Fruit fly (Drosophila melanogaster): Measurements from ENCODE around the gene CG5800.

DNA sequence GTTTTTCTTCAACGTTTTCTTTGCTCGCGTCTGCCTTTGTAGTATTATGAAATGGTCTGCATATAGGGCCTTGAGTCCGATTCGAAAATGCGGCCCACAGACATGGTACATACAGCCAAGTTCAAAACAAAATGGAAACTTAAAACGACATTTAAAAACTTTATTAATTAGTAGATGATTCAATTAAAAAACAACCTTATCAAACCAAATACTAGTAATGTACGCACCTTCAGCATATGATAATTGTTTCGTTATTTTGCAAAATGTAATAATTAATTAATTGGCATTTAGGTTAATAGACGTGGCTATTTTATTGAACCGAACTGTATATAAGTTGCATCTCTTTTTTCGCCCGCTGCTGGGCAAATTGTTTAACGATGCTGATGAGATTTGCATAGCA lies 41.3 kb upstream of the CG5800 start:
- no peak for TF ChIP-seq psq (optimal IDR thresholded peaks at IDR 0.05)
- TF ChIP-seq insv (optimal IDR thresholded peaks at IDR 0.05), result no peak
- TF ChIP-seq Sin3A (optimal IDR thresholded peaks at IDR 0.05), result no peak
